Worm (Caenorhabditis elegans) whole organism, L4/young adult: ENCODE results near the gene sams-3.

Experiments used
- W03F9.2 ChIP-seq: fragments of 150-350 bp; optimal IDR thresholded peaks from 2 replicates; lab custom pipeline; 2014; ENCODE audit warnings: missing biosample characterization, missing genetic modification characterization
- him-1 ChIP-seq: sonication (generic microtip); optimal IDR thresholded peaks from 2 replicates; lab custom pipeline; 2016; ENCODE audit warnings: missing genotype, missing genetic modification reagents, missing genetic modification characterization, missing compliant biosample characterization

- no peak for TF ChIP-seq W03F9.2
- TF ChIP-seq him-1 (tag; lab: Kevin White, UChicago) = no peak
These were observed 38.1 kb downstream of the sams-3 start for ce11 chrIV:5886605-5887004.
